Fruit fly (Drosophila melanogaster) whole organism, embryonic: Measurements from ENCODE around the gene Snx27.

Experiments used
- Atf6 ChIP-seq: fragments of 200-800 bp; sonication (Bioruptor generic); IDR thresholded peaks from 2 replicates; pipeline ENCODE4 v1.3.6; 2022; ENCODE audit warnings: missing biosample characterization, missing genetic modification characterization
- Bgb ChIP-seq: fragments of 200-800 bp; sonication (Bioruptor generic); IDR thresholded peaks from 2 replicates; pipeline ENCODE4 v1.3.6; 2022; ENCODE audit warnings: missing biosample characterization, missing genetic modification characterization; ENCODE audit not compliant: partially characterized antibody
- CG10565 ChIP-seq: fragments of 200-800 bp; sonication (Bioruptor generic); optimal IDR thresholded peaks from 3 replicates; lab custom pipeline; 2016; ENCODE audit warnings: missing biosample characterization, mild to moderate bottlenecking, missing genetic modification characterization
- CG10959 ChIP-seq: fragments of 200-800 bp; sonication (Bioruptor generic); IDR thresholded peaks from 2 replicates; pipeline ENCODE4 v1.3.6; 2022; ENCODE audit warnings: missing biosample characterization, missing genetic modification characterization
- CG13624 ChIP-seq: fragments of 200-800 bp; sonication (Bioruptor generic); optimal IDR thresholded peaks from 2 replicates; lab custom pipeline; 2016; ENCODE audit warnings: missing biosample characterization, missing genetic modification characterization
- CG14014 ChIP-seq: fragments of 200-800 bp; sonication (Bioruptor generic); IDR thresholded peaks from 2 replicates; pipeline ENCODE4 v1.3.6; 2022; ENCODE audit warnings: missing biosample characterization, missing genetic modification characterization
- CG15073 ChIP-seq: fragments of 200-800 bp; sonication (Bioruptor generic); optimal IDR thresholded peaks from 2 replicates; lab custom pipeline; 2016; ENCODE audit warnings: missing biosample characterization, missing genetic modification characterization
- CG15514 ChIP-seq: fragments of 200-800 bp; sonication (Bioruptor generic); optimal IDR thresholded peaks from 3 replicates; lab custom pipeline; 2017; ENCODE audit warnings: missing biosample characterization, missing genetic modification characterization, mild to moderate bottlenecking, moderate library complexity, missing genetic modification reagents
- CG31365 ChIP-seq: fragments of 200-800 bp; sonication (Bioruptor generic); optimal IDR thresholded peaks from 2 replicates; lab custom pipeline; 2018; ENCODE audit warnings: missing biosample characterization, mild to moderate bottlenecking, missing genetic modification characterization
- CG5953 ChIP-seq: fragments of 200-800 bp; sonication (Bioruptor generic); IDR thresholded peaks from 2 replicates; pipeline ENCODE4 v1.3.6; 2022; ENCODE audit warnings: missing biosample characterization, missing genetic modification characterization
- CG9817 ChIP-seq: fragments of 200-800 bp; sonication (Bioruptor generic); optimal IDR thresholded peaks from 2 replicates; lab custom pipeline; 2018; ENCODE audit warnings: missing biosample characterization, mild to moderate bottlenecking, missing genetic modification characterization, moderate library complexity
- Dip2 ChIP-seq: fragments of 200-800 bp; sonication (Bioruptor generic); IDR thresholded peaks from 2 replicates; pipeline ENCODE4 v1.3.6; 2022; ENCODE audit warnings: missing biosample characterization, missing genetic modification characterization
- Dll ChIP-seq: fragments of 200-800 bp; sonication (Bioruptor generic); IDR thresholded peaks from 4 replicates; pipeline ENCODE4 v1.3.6; 2022; ENCODE audit warnings: missing biosample characterization, missing genetic modification characterization; ENCODE audit not compliant: partially characterized antibody
- Doc2 ChIP-seq: fragments of 200-800 bp; sonication (Bioruptor generic); IDR thresholded peaks from 2 replicates; pipeline ENCODE4 v1.3.6; 2022; ENCODE audit warnings: missing biosample characterization, missing genetic modification characterization
- Dp ChIP-seq: fragments of 200-800 bp; sonication (Bioruptor generic); optimal IDR thresholded peaks from 2 replicates; lab custom pipeline; 2018; ENCODE audit warnings: missing biosample characterization, mild to moderate bottlenecking, missing genetic modification characterization, moderate library complexity
- E2f2 ChIP-seq: fragments of 200-800 bp; sonication (Bioruptor generic); IDR thresholded peaks from 2 replicates; pipeline ENCODE4 v1.3.6; 2022; ENCODE audit warnings: missing biosample characterization, missing genetic modification characterization
- Ets65A ChIP-seq: fragments of 200-800 bp; sonication (Bioruptor generic); peaks from one replicate; lab custom pipeline; 2016; ENCODE audit warnings: missing biosample characterization, missing genetic modification characterization
- H2.0 ChIP-seq: fragments of 200-800 bp; sonication (Bioruptor generic); IDR thresholded peaks from 2 replicates; pipeline ENCODE4 v1.3.6; 2022; ENCODE audit warnings: missing biosample characterization, missing genetic modification characterization
- Hr39 ChIP-seq: fragments of >200 bp; optimal IDR thresholded peaks from 2 replicates; lab custom pipeline; 2017
- Hsf ChIP-seq: fragments of 200-800 bp; sonication (Bioruptor generic); optimal IDR thresholded peaks from 3 replicates; lab custom pipeline; 2016; ENCODE audit warnings: missing biosample characterization, missing genetic modification characterization
- Kr ChIP-seq: fragments of 200-800 bp; sonication (Bioruptor generic); optimal IDR thresholded peaks from 2 replicates; lab custom pipeline; 2017; ENCODE audit warnings: missing biosample characterization, mild to moderate bottlenecking, missing genetic modification characterization
- Lim3 ChIP-seq: fragments of 200-800 bp; sonication (Bioruptor generic); IDR thresholded peaks from 2 replicates; pipeline ENCODE4 v1.3.6; 2022; ENCODE audit warnings: missing biosample characterization, missing genetic modification characterization
- Nf-YA ChIP-seq: fragments of 200-800 bp; sonication (Bioruptor generic); IDR thresholded peaks from 2 replicates; pipeline ENCODE4 v1.3.6; 2022; ENCODE audit warnings: missing biosample characterization, missing genetic modification characterization
- Nf-YC ChIP-seq: fragments of 200-800 bp; optimal IDR thresholded peaks from 3 replicates; lab custom pipeline; 2019; ENCODE audit warnings: missing biosample characterization, mild to moderate bottlenecking, missing genetic modification characterization, moderate library complexity
- Rx ChIP-seq: fragments of 200-800 bp; sonication (Bioruptor generic); IDR thresholded peaks from 2 replicates; pipeline ENCODE4 v1.3.6; 2022; ENCODE audit warnings: missing biosample characterization, missing genetic modification characterization
- YL-1 ChIP-seq: fragments of 200-800 bp; sonication (Bioruptor generic); optimal IDR thresholded peaks from 3 replicates; lab custom pipeline; 2017; ENCODE audit warnings: missing biosample characterization, mild to moderate bottlenecking, missing genetic modification characterization
- ac ChIP-seq: fragments of 200-800 bp; sonication (Bioruptor generic); optimal IDR thresholded peaks from 3 replicates; lab custom pipeline; 2017; ENCODE audit warnings: missing biosample characterization, mild to moderate bottlenecking, missing genetic modification characterization
- bcd ChIP-seq: fragments of 200-800 bp; sonication (Bioruptor generic); optimal IDR thresholded peaks from 2 replicates; lab custom pipeline; 2017; ENCODE audit warnings: missing biosample characterization, mild to moderate bottlenecking, missing genetic modification characterization
- chif ChIP-seq, 2 experiments: fragments of 200-800 bp; sonication (Bioruptor generic); optimal IDR thresholded peaks; 3 replicates each; lab custom pipeline; 2016; ENCODE audit warnings: missing biosample characterization in 2 of 2, missing genetic modification characterization in 2 of 2
- ci ChIP-seq: fragments of 200-800 bp; sonication (Bioruptor generic); IDR thresholded peaks from 3 replicates; pipeline ENCODE4 v1.3.6; 2022; ENCODE audit warnings: missing biosample characterization, missing genetic modification characterization
- cwo ChIP-seq: fragments of 200-800 bp; sonication (Bioruptor generic); optimal IDR thresholded peaks from 3 replicates; lab custom pipeline; 2017; ENCODE audit warnings: missing biosample characterization, missing genetic modification characterization, mild to moderate bottlenecking, moderate library complexity, missing genetic modification reagents
- fd64A ChIP-seq: fragments of 200-800 bp; sonication (Bioruptor generic); optimal IDR thresholded peaks from 3 replicates; lab custom pipeline; 2018; ENCODE audit warnings: missing biosample characterization, mild to moderate bottlenecking, missing genetic modification characterization
- hth ChIP-seq: fragments of >200 bp; optimal IDR thresholded peaks from 2 replicates; lab custom pipeline; 2017; ENCODE audit warnings: inconsistent platforms
- kni ChIP-seq: fragments of 200-800 bp; sonication (Bioruptor generic); optimal IDR thresholded peaks from 3 replicates; lab custom pipeline; 2017; ENCODE audit warnings: mild to moderate bottlenecking, missing biosample characterization, missing genetic modification reagents, missing genetic modification characterization
- lilli ChIP-seq: fragments of 200-800 bp; sonication (Bioruptor generic); optimal IDR thresholded peaks from 3 replicates; lab custom pipeline; 2016; ENCODE audit warnings: missing biosample characterization, missing genetic modification characterization
- nerfin-2 ChIP-seq: fragments of 200-800 bp; sonication (Bioruptor generic); IDR thresholded peaks from 2 replicates; pipeline ENCODE4 v1.3.6; 2022; ENCODE audit warnings: missing biosample characterization, missing genetic modification characterization; ENCODE audit not compliant: partially characterized antibody
- odd ChIP-seq: fragments of 200-800 bp; sonication (Bioruptor generic); optimal IDR thresholded peaks from 2 replicates; lab custom pipeline; 2017; ENCODE audit warnings: missing biosample characterization, mild to moderate bottlenecking, missing genetic modification characterization
- pan ChIP-seq, 4 experiments: fragments of >200 bp in 3 of 4; fragments of 200-800 bp in 1 of 4; sonication (Bioruptor generic) in 1 of 4; optimal IDR thresholded peaks in 3 of 4; IDR thresholded peaks in 1 of 4; 2 replicates each; pipeline versions ENCODE4 v1.3.6 to Lab custom; 2017 to 2022; ENCODE audit warnings: missing biosample characterization in 2 of 4, missing genetic modification characterization in 2 of 4, mixed read lengths in 1 of 4
- pzg ChIP-seq: fragments of 200-800 bp; sonication (Bioruptor generic); optimal IDR thresholded peaks from 3 replicates; lab custom pipeline; 2018; ENCODE audit warnings: missing biosample characterization, mild to moderate bottlenecking, missing genetic modification characterization, moderate library complexity
- row ChIP-seq: fragments of 200-800 bp; sonication (Bioruptor generic); IDR thresholded peaks from 3 replicates; pipeline ENCODE4 v1.3.6; 2022; ENCODE audit warnings: missing biosample characterization, missing genetic modification characterization
- run ChIP-seq: fragments of 200-800 bp; sonication (Bioruptor generic); optimal IDR thresholded peaks from 3 replicates; lab custom pipeline; 2018; ENCODE audit warnings: missing biosample characterization, mild to moderate bottlenecking, missing genetic modification characterization
- seq ChIP-seq: fragments of 200-800 bp; sonication (Bioruptor generic); IDR thresholded peaks from 2 replicates; pipeline ENCODE4 v1.3.6; 2022; ENCODE audit warnings: missing biosample characterization, missing genetic modification characterization
- shn ChIP-seq: fragments of 200-800 bp; sonication (Bioruptor generic); optimal IDR thresholded peaks from 3 replicates; lab custom pipeline; 2016; ENCODE audit warnings: missing biosample characterization, missing genetic modification characterization
- slbo ChIP-seq: fragments of 200-800 bp; sonication (Bioruptor generic); IDR thresholded peaks from 2 replicates; pipeline ENCODE4 v1.3.6; 2022; ENCODE audit warnings: missing biosample characterization, missing genetic modification characterization
- sr ChIP-seq: fragments of 200-800 bp; sonication (Bioruptor generic); IDR thresholded peaks from 3 replicates; pipeline ENCODE4 v1.3.6; 2022; ENCODE audit warnings: missing biosample characterization, missing genetic modification characterization
- tin ChIP-seq: fragments of 200-800 bp; sonication (Bioruptor generic); optimal IDR thresholded peaks from 3 replicates; lab custom pipeline; 2016; ENCODE audit warnings: missing biosample characterization, missing genetic modification characterization
- toy ChIP-seq: fragments of 200-800 bp; sonication (Bioruptor generic); IDR thresholded peaks from 2 replicates; pipeline ENCODE4 v1.3.6; 2022; ENCODE audit warnings: missing biosample characterization, missing genetic modification characterization
- vnd ChIP-seq: fragments of 200-800 bp; sonication (Bioruptor generic); IDR thresholded peaks from 3 replicates; pipeline ENCODE4 v1.3.6; 2022; ENCODE audit warnings: missing biosample characterization, missing genetic modification characterization; ENCODE audit not compliant: partially characterized antibody
- wdn ChIP-seq: fragments of 200-800 bp; sonication (Bioruptor generic); IDR thresholded peaks from 2 replicates; pipeline ENCODE4 v1.3.6; 2022; ENCODE audit warnings: missing biosample characterization, missing genetic modification characterization
- wek ChIP-seq: fragments of 200-800 bp; sonication (Bioruptor generic); optimal IDR thresholded peaks from 3 replicates; lab custom pipeline; 2018; ENCODE audit warnings: missing biosample characterization, mild to moderate bottlenecking, missing genetic modification characterization, moderate library complexity
- yki ChIP-seq: fragments of >200 bp; optimal IDR thresholded peaks from 3 replicates; lab custom pipeline; 2018

The Snx27 gene

dm6 chrX:5696436-5697022 is 41.3 kb downstream of the Snx27 start (continued):
- TF ChIP-seq fd64A (peak; percentile 84), kni (GFP tag; lab: Kevin White, UChicago) (peak; percentile 87), toy (peak; percentile 58; the same call in 1 of the 2 replicates), yki (lab: Kevin White, UChicago) (no peak), H2.0 (GFP tag; lab: Robert Waterston, UW) (peak; percentile 96), odd (GFP tag; lab: Kevin White, UChicago) (peak; percentile 93), chif (GFP tag; optimal IDR thresholded peaks at IDR 0.05; lab: Kevin White, UChicago) (peak; percentile 98), CG5953 (GFP tag; lab: Robert Waterston, UW) (peak; percentile 96), pan (optimal IDR thresholded peaks at IDR 0.05; lab: Kevin White, UChicago) (no peak), pan (GFP tag; optimal IDR thresholded peaks at IDR 0.05 in 1 of 2, IDR thresholded peaks at IDR 0.05 in 1 of 2) (peak in 1 of 2 experiments; percentile 96), Bgb (GFP tag; lab: Robert Waterston, UW) (no peak), Atf6 (GFP tag; lab: Robert Waterston, UW) (peak; percentile 88), CG31365 (tag; lab: Kevin White, UChicago) (peak; percentile 80), slbo (GFP tag; lab: Robert Waterston, UW) (peak; percentile 93), shn (GFP tag; lab: Kevin White, UChicago) (peak; percentile 96), Dll (no peak), lilli (GFP tag; lab: Kevin White, UChicago) (peak; percentile 96), sr (peak; percentile 91), run (tag; lab: Kevin White, UChicago) (peak; percentile 62), cwo (peak; percentile 88), ci (GFP tag; lab: Robert Waterston, UW) (peak; percentile 99), bcd (GFP tag; lab: Kevin White, UChicago) (peak; percentile 96), Hr39 (no peak), CG14014 (GFP tag; lab: Robert Waterston, UW) (peak; percentile 94), seq (GFP tag; lab: Robert Waterston, UW) (peak; percentile 94), wdn (GFP tag; lab: Robert Waterston, UW) (peak; percentile 79), Nf-YA (peak; percentile 90), wek (GFP tag; lab: Kevin White, UChicago) (peak; percentile 88), ac (GFP tag; lab: Kevin White, UChicago) (peak; percentile 96), CG15514 (peak; percentile 85), tin (GFP tag; lab: Kevin White, UChicago) (peak; percentile 98), Rx (GFP tag; lab: Robert Waterston, UW) (peak; percentile 97), CG15073 (GFP tag; lab: Kevin White, UChicago) (peak; percentile 87), hth (no peak), CG10959 (GFP tag; lab: Robert Waterston, UW) (peak; percentile 96), Lim3 (peak; percentile 92), pzg (GFP tag; lab: Kevin White, UChicago) (peak; percentile 14), E2f2 (GFP tag; lab: Robert Waterston, UW) (peak; percentile 77; the same call in 1 of the 2 replicates), nerfin-2 (no peak), vnd (GFP tag; lab: Robert Waterston, UW) (no peak), YL-1 (GFP tag; lab: Kevin White, UChicago) (peak; percentile 85), CG9817 (tag; lab: Kevin White, UChicago) (peak; percentile 93), Dip2 (GFP tag; lab: Robert Waterston, UW) (no peak), CG13624 (GFP tag; lab: Kevin White, UChicago) (peak; percentile 97), CG10565 (GFP tag; lab: Kevin White, UChicago) (peak; percentile 94), Hsf (peak; percentile 98), Dp (GFP tag; lab: Kevin White, UChicago) (no peak), row (peak; percentile 95), Doc2 (GFP tag; lab: Robert Waterston, UW) (peak; percentile 78; the same call in 1 of the 2 replicates), Ets65A (GFP tag; lab: Kevin White, UChicago) (peak; percentile 100), Kr (peak; percentile 88), Nf-YC (tag; lab: Kevin White, UChicago) (peak; percentile 64)
